Worm (Caenorhabditis elegans) whole organism, late embryonic: ENCODE measurements around the gene K10G4.5.

Experiments used
- F13H6.1 ChIP-seq: sonication (generic microtip); optimal IDR thresholded peaks from 2 replicates; lab custom pipeline; 2016; ENCODE audit warnings: missing genetic modification characterization, missing compliant biosample characterization
- nhr-11 ChIP-seq: fragments of 150-350 bp; optimal IDR thresholded peaks from 2 replicates; lab custom pipeline; 2014; ENCODE audit warnings: missing biosample characterization, missing genetic modification characterization

DNA sequence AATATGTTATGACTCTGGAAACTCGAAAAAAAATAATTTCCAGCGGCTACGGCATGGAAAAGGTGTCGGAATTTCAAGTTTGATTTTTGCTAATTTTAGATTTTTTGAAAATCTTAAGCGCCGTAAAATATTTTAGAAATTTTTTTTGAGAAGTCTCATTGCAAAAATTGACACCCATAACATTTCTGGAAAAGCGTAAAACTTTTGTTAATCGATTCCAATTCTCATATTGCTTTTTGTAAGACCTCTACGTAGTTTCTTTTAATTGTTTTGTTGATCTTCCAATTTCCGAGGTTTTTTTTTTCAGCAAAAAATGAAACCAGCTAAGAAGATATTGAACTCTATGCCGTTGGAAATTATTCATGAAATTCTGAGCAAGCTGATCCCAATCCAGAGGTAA, 42.4 kb downstream of the K10G4.5 start, which contains the start of gene fbxa-85:
- TF ChIP-seq F13H6.1: no peak
- TF ChIP-seq nhr-11 (tag; lab: Kevin White, UChicago): no peak
